Fruit fly (Drosophila melanogaster): Measurements from ENCODE around the gene AnxB9.

Gene AnxB9

DNA sequence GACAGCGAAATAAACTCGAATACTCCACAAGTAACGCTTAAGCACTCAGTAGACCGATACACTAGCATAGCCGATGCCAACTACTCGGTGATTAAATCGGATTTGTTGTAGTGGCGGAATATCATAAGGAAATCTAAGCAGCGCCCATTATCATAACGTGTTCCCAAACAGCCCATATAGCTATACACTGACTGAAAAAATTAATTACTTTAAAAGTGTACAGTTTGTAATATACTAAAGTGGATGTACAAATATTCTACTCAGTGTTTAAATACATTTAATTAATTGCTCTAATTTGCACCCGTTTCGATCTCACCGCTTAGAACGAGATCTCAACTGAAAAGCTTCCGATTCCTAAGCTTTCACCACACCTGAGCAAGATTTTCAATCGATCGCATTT lies 16.3 kb upstream of the AnxB9 start, which contains the start of gene CG7079:
CG7079 (minus strand) TSS at position 101 of the 400 bp plus-strand sequence.
- TF ChIP-seq EcR (GFP tag; optimal IDR thresholded peaks at IDR 0.05) (no peak), usp (GFP tag; optimal IDR thresholded peaks at IDR 0.05) (no peak), CG8478 (optimal IDR thresholded peaks at IDR 0.05) (no peak), psq (optimal IDR thresholded peaks at IDR 0.05) (no peak), pan (optimal IDR thresholded peaks at IDR 0.05) (no peak), Dll (optimal IDR thresholded peaks at IDR 0.05) (no peak)

DNA sequence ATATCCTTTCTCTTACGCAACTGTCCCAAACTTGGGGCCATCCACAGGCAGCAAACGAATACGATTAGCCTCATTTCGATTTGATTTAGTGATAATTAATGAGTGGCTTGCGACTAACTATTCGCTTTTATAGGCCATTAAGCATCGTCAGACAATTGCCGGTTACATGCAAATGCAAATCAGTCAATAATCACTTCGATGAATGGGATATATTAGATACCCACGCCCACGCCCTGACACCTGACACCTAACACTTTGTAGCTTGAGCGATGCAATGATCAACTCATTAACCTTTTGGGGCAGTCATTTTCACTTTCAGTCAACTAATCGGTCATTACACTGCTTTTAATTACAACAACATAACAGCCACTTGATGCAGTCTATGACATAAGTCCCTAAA lies 14.2 kb upstream of the AnxB9 start, which contains the start of gene Jhbp15:
Jhbp15 (minus strand) TSS at position 101 of the 400 bp plus-strand sequence.
- TF ChIP-seq EcR (GFP tag; optimal IDR thresholded peaks at IDR 0.05) (no peak), pan (optimal IDR thresholded peaks at IDR 0.05) (no peak), psq (optimal IDR thresholded peaks at IDR 0.05) (no peak), Dll (optimal IDR thresholded peaks at IDR 0.05) (no peak), CG8478 (optimal IDR thresholded peaks at IDR 0.05) (no peak), usp (GFP tag; optimal IDR thresholded peaks at IDR 0.05) (no peak)

DNA sequence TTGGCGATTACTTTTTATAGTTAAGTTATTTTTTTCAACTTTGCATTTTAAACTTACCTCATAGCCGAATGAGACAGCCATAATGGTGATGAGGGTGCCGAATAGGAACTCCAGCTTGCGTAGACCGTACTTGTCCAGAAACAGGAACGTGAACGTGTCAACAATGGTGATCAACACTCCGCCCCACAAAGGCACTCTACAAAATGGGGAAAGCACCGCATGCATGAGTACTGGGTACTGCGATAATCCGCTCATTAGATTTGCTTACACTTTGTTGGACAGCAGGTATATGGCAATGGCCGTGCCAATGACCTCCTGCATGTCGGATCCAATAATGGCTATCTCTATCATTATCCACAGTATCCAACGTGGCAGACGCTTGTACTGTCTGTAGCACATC lies 7.5 kb upstream of the AnxB9 start:
- TF ChIP-seq psq (optimal IDR thresholded peaks at IDR 0.05) (no peak), pan (optimal IDR thresholded peaks at IDR 0.05) (no peak), Dll (optimal IDR thresholded peaks at IDR 0.05) (no peak), EcR (GFP tag; optimal IDR thresholded peaks at IDR 0.05) (no peak), CG8478 (optimal IDR thresholded peaks at IDR 0.05) (no peak), usp (GFP tag; optimal IDR thresholded peaks at IDR 0.05) (no peak)

DNA sequence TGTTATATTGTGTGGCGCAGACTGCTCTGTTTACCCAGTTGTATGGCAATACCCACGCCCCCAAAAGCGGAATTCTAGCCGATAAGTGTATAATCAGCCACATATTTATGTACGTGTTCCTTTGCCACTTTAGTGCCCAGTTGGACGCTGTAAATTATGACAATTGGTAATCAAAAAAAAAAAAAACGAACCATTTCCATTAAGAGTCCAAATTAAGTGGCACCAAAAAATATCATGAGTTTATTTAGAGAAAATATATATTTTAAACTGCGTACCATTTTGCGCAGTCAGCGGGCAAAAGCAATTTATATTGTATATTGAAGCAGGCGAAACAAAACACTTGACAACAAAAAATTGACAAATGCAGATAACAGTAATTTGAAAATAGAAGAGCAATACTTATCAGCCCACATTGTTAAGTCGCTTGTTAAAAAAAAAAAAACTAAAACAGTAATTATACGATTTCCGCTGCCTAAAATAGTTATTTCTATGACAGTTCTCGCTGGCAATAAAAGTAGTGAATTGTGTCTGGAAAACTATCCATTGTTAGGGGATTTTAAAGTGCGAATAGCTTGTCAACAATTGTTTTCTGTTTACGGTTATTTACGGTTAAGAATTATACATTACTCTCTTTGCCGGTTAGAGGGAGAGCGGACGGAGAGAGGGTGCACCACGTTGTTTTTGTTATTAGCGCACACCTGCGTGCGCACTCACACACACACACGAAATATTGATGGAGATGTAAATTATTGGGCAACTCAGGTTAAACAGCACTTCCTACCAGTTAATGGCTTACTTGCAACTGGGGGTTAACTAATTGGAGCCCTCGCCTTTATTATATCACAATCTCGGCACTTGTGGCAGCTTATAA lies 5.3 kb upstream of the AnxB9 start:
- no peak for TF ChIP-seq psq (optimal IDR thresholded peaks at IDR 0.05)
- no peak for TF ChIP-seq usp (GFP tag; optimal IDR thresholded peaks at IDR 0.05)
- TF ChIP-seq CG8478 (optimal IDR thresholded peaks at IDR 0.05) = no peak
- no peak for TF ChIP-seq pan (optimal IDR thresholded peaks at IDR 0.05)
- no peak for TF ChIP-seq Dll (optimal IDR thresholded peaks at IDR 0.05)
- no peak for TF ChIP-seq EcR (GFP tag; optimal IDR thresholded peaks at IDR 0.05)

DNA sequence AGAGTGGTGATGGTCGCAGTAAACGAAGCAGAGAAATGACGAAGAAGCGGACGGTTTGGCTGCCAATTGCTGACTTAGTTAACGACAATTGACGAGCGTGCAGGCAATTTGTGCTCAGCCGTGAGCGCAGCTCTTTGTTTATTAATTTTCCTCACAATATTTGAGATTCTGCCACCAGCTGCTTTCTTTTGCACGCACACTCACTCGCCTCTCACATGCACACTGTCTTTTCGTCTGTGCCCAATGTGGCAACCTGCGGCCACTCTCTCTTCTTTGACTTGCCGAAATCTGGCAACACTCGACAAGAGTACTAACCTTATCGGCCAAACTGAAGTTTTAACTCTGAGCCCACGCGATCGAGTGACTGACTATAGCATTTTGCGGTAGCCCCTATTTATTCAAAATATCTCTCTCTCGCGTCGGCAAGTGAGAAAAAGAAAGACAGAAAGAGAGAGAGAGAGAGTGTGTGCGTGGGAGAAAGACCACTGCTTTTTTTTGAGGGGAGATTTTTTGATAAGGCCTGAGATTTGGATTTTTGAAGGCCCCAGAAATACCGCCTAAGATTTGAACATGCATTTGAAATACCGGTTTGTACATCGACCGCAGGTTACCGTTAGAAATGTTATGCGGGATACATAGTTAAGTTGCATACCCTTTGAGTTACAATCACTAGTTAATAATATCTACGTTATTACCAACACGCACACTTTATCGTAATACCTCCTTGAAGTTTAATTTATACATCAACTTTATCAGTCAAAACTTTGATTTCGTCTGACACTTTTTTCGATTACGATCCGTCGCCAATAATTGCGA lies 4.4 kb upstream of the AnxB9 start, which contains the start of gene Mvl:
Mvl (minus strand) TSS at position 371 of the 816 bp plus-strand sequence.
- peak in 1 of 2 experiments; percentile 60 for TF ChIP-seq EcR (GFP tag; optimal IDR thresholded peaks at IDR 0.05)
- no peak for TF ChIP-seq usp (GFP tag; optimal IDR thresholded peaks at IDR 0.05)

DNA sequence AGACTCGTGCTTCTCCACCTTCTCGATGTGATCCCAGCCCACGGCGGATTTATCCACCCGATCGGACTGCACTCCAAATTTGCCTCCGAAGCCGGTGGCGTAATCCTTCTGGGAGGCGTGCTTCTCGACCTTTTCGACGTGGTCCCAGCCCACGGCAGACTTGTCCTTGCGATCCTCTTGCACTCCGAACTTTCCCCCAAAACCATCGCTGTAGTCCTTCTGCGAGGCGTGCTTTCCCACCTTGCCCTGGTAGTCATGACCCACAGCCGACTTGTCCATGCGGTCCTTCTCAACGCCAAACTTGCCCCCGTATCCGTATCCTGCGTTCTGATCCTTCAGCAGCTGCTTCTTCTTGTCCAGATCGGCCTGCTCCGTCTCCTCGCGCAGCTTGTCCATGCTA lies 1.6 kb upstream of the AnxB9 start:
- TF ChIP-seq psq (optimal IDR thresholded peaks at IDR 0.05) (no peak), Dll (optimal IDR thresholded peaks at IDR 0.05) (no peak), usp (GFP tag; optimal IDR thresholded peaks at IDR 0.05) (no peak), CG8478 (optimal IDR thresholded peaks at IDR 0.05) (no peak), pan (optimal IDR thresholded peaks at IDR 0.05) (no peak), EcR (GFP tag; optimal IDR thresholded peaks at IDR 0.05) (no peak)

DNA sequence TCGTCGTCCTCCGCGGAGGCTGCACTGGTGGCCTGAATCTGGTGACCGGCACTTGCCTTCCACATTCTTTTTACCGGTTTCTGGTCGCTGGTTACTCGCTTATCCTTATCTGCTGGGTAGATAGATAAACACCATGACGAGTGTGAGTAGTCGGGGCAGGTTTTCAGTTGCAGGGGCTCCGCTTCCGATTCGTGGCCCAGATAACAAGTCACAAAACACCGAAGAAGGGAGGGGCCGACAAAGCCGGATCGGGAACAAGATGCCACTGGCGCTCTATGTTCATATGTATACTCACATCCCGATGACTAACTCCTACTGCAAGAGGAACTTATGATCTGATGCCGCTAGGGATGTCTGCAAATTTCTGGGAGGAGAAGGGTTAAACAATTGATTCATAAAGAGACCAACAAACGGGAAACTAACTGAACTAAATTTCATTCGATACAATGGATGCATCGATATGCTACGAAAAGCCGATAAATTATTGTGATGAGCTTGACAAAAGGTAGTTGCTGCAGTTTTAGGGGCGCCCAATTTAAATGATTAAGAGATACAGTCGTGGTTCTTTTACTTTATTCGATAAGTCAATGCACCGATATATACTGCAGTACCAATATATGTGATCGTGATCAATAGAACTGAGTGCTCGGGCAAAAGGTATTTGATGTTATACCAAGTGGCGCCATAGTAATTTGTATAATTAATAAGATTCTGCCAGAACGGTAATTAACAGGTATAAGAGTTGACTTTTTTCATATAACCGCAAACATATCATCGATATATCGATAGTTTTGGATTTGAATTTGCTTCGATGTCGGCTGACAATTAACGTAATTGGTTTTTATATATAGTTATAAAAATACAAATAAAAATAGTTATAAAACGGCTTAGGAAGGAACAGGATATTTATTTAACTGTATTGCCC lies 779 bp upstream of the AnxB9 start, which contains the start of gene Cortactin:
Cortactin (minus strand) TSS at position 472 of the 925 bp plus-strand sequence.
- TF ChIP-seq Dll (optimal IDR thresholded peaks at IDR 0.05) (no peak), usp (GFP tag; optimal IDR thresholded peaks at IDR 0.05) (no peak), pan (optimal IDR thresholded peaks at IDR 0.05) (no peak), EcR (GFP tag; optimal IDR thresholded peaks at IDR 0.05) (no peak), CG8478 (optimal IDR thresholded peaks at IDR 0.05) (no peak), psq (optimal IDR thresholded peaks at IDR 0.05) (no peak)

DNA sequence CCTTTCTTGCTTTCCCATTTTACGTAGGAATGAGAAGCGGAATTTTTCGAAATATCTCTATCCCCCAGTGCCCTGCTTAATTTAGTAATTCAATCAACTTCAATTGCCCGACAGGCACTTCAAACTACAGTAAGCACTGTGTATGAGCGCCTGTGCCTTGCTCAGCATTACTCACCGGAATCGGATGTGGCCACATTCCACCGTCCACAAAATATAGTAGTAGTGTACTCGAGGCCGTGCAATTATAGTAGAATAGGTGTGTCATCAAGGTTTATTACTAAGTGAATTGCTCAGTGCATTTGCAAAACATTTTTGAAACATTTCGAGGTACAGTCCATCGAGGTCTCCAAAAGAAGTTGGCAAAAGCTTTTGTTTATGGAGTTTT lies 647 bp downstream of the AnxB9 start:
- TF ChIP-seq usp (GFP tag; optimal IDR thresholded peaks at IDR 0.05) = no peak
- TF ChIP-seq Dll (optimal IDR thresholded peaks at IDR 0.05) = no peak
- no peak for TF ChIP-seq CG8478 (optimal IDR thresholded peaks at IDR 0.05)
- TF ChIP-seq psq (optimal IDR thresholded peaks at IDR 0.05) = no peak
- no peak for TF ChIP-seq pan (optimal IDR thresholded peaks at IDR 0.05)
- no peak for TF ChIP-seq EcR (GFP tag; optimal IDR thresholded peaks at IDR 0.05)

DNA sequence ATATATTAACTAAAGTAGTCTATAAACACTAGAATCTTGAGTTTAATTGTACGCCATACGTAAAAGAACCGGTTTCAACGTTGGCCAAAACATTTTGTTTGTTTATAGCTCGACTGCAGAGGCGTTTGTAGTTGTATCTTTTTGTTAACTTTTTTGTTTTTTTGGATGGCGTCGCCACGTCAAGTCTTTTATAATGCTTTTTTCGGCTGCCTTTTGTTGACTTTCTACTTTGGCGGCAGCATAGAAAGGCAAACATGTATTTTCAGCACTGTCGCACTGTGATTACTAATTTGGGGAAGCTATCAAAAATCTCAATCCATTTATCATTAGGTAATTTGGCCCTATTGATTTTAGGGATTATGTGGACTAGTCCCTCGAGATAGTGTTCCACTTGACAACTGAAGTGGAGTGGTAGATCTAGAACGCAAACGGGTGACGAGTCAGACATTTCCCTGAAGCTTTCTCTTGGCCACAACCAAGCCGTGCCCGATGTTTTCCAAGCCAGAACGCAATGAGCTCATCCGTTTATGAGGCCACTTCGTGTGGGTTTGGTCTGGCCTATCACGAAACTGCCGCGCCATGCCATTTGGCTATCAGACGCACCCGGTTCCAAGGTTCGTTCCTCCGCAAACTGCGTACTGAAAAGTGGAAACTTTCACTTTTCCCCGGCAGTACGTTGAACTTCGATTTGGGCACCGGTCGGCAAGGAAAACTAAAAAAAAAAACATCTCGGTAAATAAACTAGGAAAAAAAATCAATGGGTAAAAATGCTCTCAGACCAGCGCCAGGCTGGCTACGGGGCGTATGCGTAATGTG lies 1.6 kb downstream of the AnxB9 start:
- TF ChIP-seq EcR (GFP tag; optimal IDR thresholded peaks at IDR 0.05) = no peak

DNA sequence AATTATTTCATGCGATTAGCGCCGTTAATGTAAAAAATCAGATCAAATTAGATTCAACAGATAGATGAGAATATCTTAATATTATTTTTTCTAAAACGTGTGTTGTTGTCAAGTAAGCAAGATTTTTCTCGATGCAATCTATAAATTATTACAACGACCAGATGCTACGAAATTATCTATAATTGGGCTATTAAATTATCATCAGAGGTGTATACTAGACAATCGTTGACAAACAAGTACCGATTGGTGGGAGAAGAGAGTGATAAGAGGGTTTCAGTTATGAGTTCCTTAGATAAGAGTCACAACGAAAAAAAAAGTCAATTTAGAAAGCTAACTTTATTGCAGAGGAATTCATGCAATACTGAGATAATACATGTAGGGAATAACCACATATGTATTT lies 2.5 kb downstream of the AnxB9 start:
- TF ChIP-seq psq (optimal IDR thresholded peaks at IDR 0.05) = no peak
- TF ChIP-seq usp (GFP tag; optimal IDR thresholded peaks at IDR 0.05) = no peak
- TF ChIP-seq CG8478 (optimal IDR thresholded peaks at IDR 0.05) = no peak
- TF ChIP-seq EcR (GFP tag; optimal IDR thresholded peaks at IDR 0.05) = no peak
- no peak for TF ChIP-seq Dll (optimal IDR thresholded peaks at IDR 0.05)
- no peak for TF ChIP-seq pan (optimal IDR thresholded peaks at IDR 0.05)

All from whole organism.